Fruit fly (Drosophila melanogaster) whole organism, embryonic: ENCODE measurements around the gene GC.

ENCODE experiments used
- Adf1 ChIP-seq: fragments of 200-800 bp; sonication (Bioruptor generic); IDR thresholded peaks from 2 replicates; pipeline ENCODE4 v1.3.6; 2022; ENCODE audit warnings: missing biosample characterization, missing genetic modification characterization
- Asciz ChIP-seq: fragments of 200-800 bp; sonication (Bioruptor generic); optimal IDR thresholded peaks from 2 replicates; lab custom pipeline; 2017; ENCODE audit warnings: missing biosample characterization, mild to moderate bottlenecking, missing genetic modification characterization, missing genetic modification reagents
- Awh ChIP-seq: fragments of 200-800 bp; sonication (Bioruptor generic); IDR thresholded peaks from 2 replicates; pipeline ENCODE4, ENCODE4 v1.3.6; 2022; ENCODE audit warnings: missing biosample characterization, missing genetic modification characterization
- CG10431 ChIP-seq: fragments of 200-800 bp; sonication (Bioruptor generic); optimal IDR thresholded peaks from 3 replicates; lab custom pipeline; 2018; ENCODE audit warnings: missing biosample characterization, mild to moderate bottlenecking, missing genetic modification characterization
- CG11247 ChIP-seq: fragments of 200-800 bp; sonication (Bioruptor generic); IDR thresholded peaks from 2 replicates; pipeline ENCODE4 v1.3.6; 2022; ENCODE audit warnings: missing biosample characterization, missing genetic modification characterization
- CG11696 ChIP-seq: fragments of 200-800 bp; sonication (Bioruptor generic); IDR thresholded peaks from 2 replicates; pipeline ENCODE4 v1.3.6; 2022; ENCODE audit warnings: missing biosample characterization, missing genetic modification characterization
- CG13287 ChIP-seq: fragments of 200-800 bp; sonication (Bioruptor generic); IDR thresholded peaks from 2 replicates; pipeline ENCODE4 v1.3.6; 2022; ENCODE audit warnings: missing biosample characterization, missing genetic modification characterization; ENCODE audit not compliant: partially characterized antibody
- CG13894 ChIP-seq: fragments of 200-800 bp; sonication (Bioruptor generic); optimal IDR thresholded peaks from 3 replicates; lab custom pipeline; 2018; ENCODE audit warnings: missing biosample characterization, mild to moderate bottlenecking, missing genetic modification characterization, moderate library complexity
- CG14860 ChIP-seq: fragments of 200-800 bp; sonication (Bioruptor generic); IDR thresholded peaks from 3 replicates; pipeline ENCODE4 v1.3.6; 2022; ENCODE audit warnings: missing biosample characterization, missing genetic modification characterization; ENCODE audit not compliant: partially characterized antibody
- CG18476 ChIP-seq: fragments of 200-800 bp; sonication (Bioruptor generic); optimal IDR thresholded peaks from 2 replicates; lab custom pipeline; 2016; ENCODE audit warnings: missing biosample characterization, mild to moderate bottlenecking, missing genetic modification characterization
- CG2129 ChIP-seq: fragments of 200-800 bp; sonication (Bioruptor generic); IDR thresholded peaks from 2 replicates; pipeline ENCODE4 v1.3.6; 2022; ENCODE audit warnings: missing biosample characterization, missing genetic modification characterization; ENCODE audit not compliant: partially characterized antibody
- CG2202 ChIP-seq: fragments of 200-800 bp; sonication (Bioruptor generic); optimal IDR thresholded peaks from 2 replicates; lab custom pipeline; 2018; ENCODE audit warnings: missing biosample characterization, mild to moderate bottlenecking, missing genetic modification characterization
- CG33557 ChIP-seq: fragments of 200-800 bp; sonication (Bioruptor generic); optimal IDR thresholded peaks from 2 replicates; lab custom pipeline; 2019; ENCODE audit warnings: missing biosample characterization, mild to moderate bottlenecking, missing genetic modification characterization, moderate library complexity
- CG5245 ChIP-seq: fragments of 200-800 bp; sonication (Bioruptor generic); optimal IDR thresholded peaks from 3 replicates; lab custom pipeline; 2016; ENCODE audit warnings: missing biosample characterization, missing genetic modification characterization
- CG7839 ChIP-seq: fragments of 200-800 bp; sonication (Bioruptor generic); optimal IDR thresholded peaks from 3 replicates; lab custom pipeline; 2018; ENCODE audit warnings: missing biosample characterization, mild to moderate bottlenecking, missing genetic modification characterization, moderate library complexity
- CG9797 ChIP-seq: fragments of 200-800 bp; sonication (Bioruptor generic); optimal IDR thresholded peaks from 3 replicates; lab custom pipeline; 2018; ENCODE audit warnings: missing biosample characterization, mild to moderate bottlenecking, missing genetic modification characterization
- CG9932 ChIP-seq: fragments of 200-800 bp; sonication (Bioruptor generic); IDR thresholded peaks from 2 replicates; pipeline ENCODE4 v1.3.6; 2022; ENCODE audit warnings: missing biosample characterization, missing genetic modification characterization
- CTCF ChIP-seq: fragments of 200-800 bp; sonication (Bioruptor generic); optimal IDR thresholded peaks from 2 replicates; lab custom pipeline; 2017; ENCODE audit warnings: missing biosample characterization, mild to moderate bottlenecking, missing genetic modification characterization, moderate library complexity
- D ChIP-seq, 2 experiments: fragments of 200-800 bp in 1 of 2; fragments of >200 bp in 1 of 2; sonication (Bioruptor generic) in 1 of 2; optimal IDR thresholded peaks; 2 replicates in 1 of 2; 3 replicates in 1 of 2; lab custom pipeline; 2017; ENCODE audit warnings: mild to moderate bottlenecking in 1 of 2, missing biosample characterization in 1 of 2, missing genetic modification characterization in 1 of 2, missing genetic modification reagents in 1 of 2
- H15 ChIP-seq: fragments of 200-800 bp; sonication (Bioruptor generic); IDR thresholded peaks from 3 replicates; pipeline ENCODE4 v1.3.6; 2022; ENCODE audit warnings: missing biosample characterization, missing genetic modification characterization
- H2.0 ChIP-seq: fragments of 200-800 bp; sonication (Bioruptor generic); IDR thresholded peaks from 2 replicates; pipeline ENCODE4 v1.3.6; 2022; ENCODE audit warnings: missing biosample characterization, missing genetic modification characterization
- HLH54F ChIP-seq: fragments of 200-800 bp; sonication (Bioruptor generic); optimal IDR thresholded peaks from 3 replicates; lab custom pipeline; 2016; ENCODE audit warnings: missing biosample characterization, missing genetic modification characterization
- HmgD ChIP-seq: fragments of 200-800 bp; sonication (Bioruptor generic); optimal IDR thresholded peaks from 3 replicates; lab custom pipeline; 2016; ENCODE audit warnings: missing biosample characterization, missing genetic modification characterization
- Hr51 ChIP-seq, 2 experiments: fragments of 200-800 bp; sonication (Bioruptor generic); optimal IDR thresholded peaks; 2 replicates in 1 of 2; 3 replicates in 1 of 2; lab custom pipeline; 2016 to 2018; ENCODE audit warnings: missing biosample characterization in 2 of 2, missing genetic modification characterization in 2 of 2, mild to moderate bottlenecking in 1 of 2, moderate library complexity in 1 of 2
- Hsf ChIP-seq: fragments of 200-800 bp; sonication (Bioruptor generic); optimal IDR thresholded peaks from 3 replicates; lab custom pipeline; 2016; ENCODE audit warnings: missing biosample characterization, missing genetic modification characterization
- Mad ChIP-seq: fragments of 200-800 bp; sonication (Bioruptor generic); optimal IDR thresholded peaks from 2 replicates; lab custom pipeline; 2016; ENCODE audit warnings: missing biosample characterization, missing genetic modification characterization
- Side ChIP-seq: fragments of 200-800 bp; sonication (Bioruptor generic); optimal IDR thresholded peaks from 2 replicates; lab custom pipeline; 2016; ENCODE audit warnings: missing biosample characterization, missing genetic modification characterization
- Vsx1 ChIP-seq: fragments of 200-800 bp; sonication (Bioruptor generic); optimal IDR thresholded peaks from 2 replicates; lab custom pipeline; 2017; ENCODE audit warnings: missing biosample characterization, mild to moderate bottlenecking, missing genetic modification characterization, missing genetic modification reagents
- btn ChIP-seq: fragments of 200-800 bp; sonication (Bioruptor generic); optimal IDR thresholded peaks from 2 replicates; lab custom pipeline; 2016; ENCODE audit warnings: missing biosample characterization, missing genetic modification characterization
- cas ChIP-seq: fragments of 200-800 bp; sonication (Bioruptor generic); IDR thresholded peaks from 2 replicates; pipeline ENCODE4 v1.3.6; 2022; ENCODE audit warnings: missing biosample characterization, missing genetic modification characterization
- crc ChIP-seq: fragments of 200-800 bp; sonication (Bioruptor generic); optimal IDR thresholded peaks from 2 replicates; lab custom pipeline; 2016; ENCODE audit warnings: missing biosample characterization, missing genetic modification characterization
- croc ChIP-seq: fragments of 200-800 bp; sonication (Bioruptor generic); conservative IDR thresholded peaks from 3 replicates; pipeline ENCODE4 v1.3.6; 2022; ENCODE audit warnings: missing biosample characterization, missing genetic modification characterization
- dan ChIP-seq: fragments of 200-800 bp; sonication (Bioruptor generic); IDR thresholded peaks from 2 replicates; pipeline ENCODE4 v1.3.6; 2022; ENCODE audit warnings: missing biosample characterization, missing genetic modification characterization
- ewg ChIP-seq: fragments of 200-800 bp; sonication (Bioruptor generic); optimal IDR thresholded peaks from 3 replicates; lab custom pipeline; 2017; ENCODE audit warnings: mild to moderate bottlenecking, missing biosample characterization, missing genetic modification reagents, missing genetic modification characterization
- fd96Cb ChIP-seq: fragments of 200-800 bp; sonication (Bioruptor generic); optimal IDR thresholded peaks from 2 replicates; lab custom pipeline; 2018; ENCODE audit warnings: missing biosample characterization, mild to moderate bottlenecking, missing genetic modification characterization, moderate library complexity
- fru ChIP-seq: fragments of >200 bp; optimal IDR thresholded peaks from 2 replicates; lab custom pipeline; 2017
- luna ChIP-seq: fragments of 200-800 bp; sonication (Bioruptor generic); optimal IDR thresholded peaks from 2 replicates; lab custom pipeline; 2016; ENCODE audit warnings: missing biosample characterization, missing genetic modification characterization
- nom ChIP-seq: fragments of 200-800 bp; sonication (Bioruptor generic); optimal IDR thresholded peaks from 2 replicates; lab custom pipeline; 2017; ENCODE audit warnings: missing biosample characterization, missing genetic modification characterization, mild to moderate bottlenecking, moderate library complexity, missing genetic modification reagents
- odd ChIP-seq: fragments of 200-800 bp; sonication (Bioruptor generic); optimal IDR thresholded peaks from 2 replicates; lab custom pipeline; 2017; ENCODE audit warnings: missing biosample characterization, mild to moderate bottlenecking, missing genetic modification characterization
- org-1 ChIP-seq: fragments of 200-800 bp; sonication (Bioruptor generic); optimal IDR thresholded peaks from 2 replicates; lab custom pipeline; 2017; ENCODE audit warnings: missing biosample characterization, missing genetic modification characterization
- pan ChIP-seq, 4 experiments: fragments of >200 bp in 3 of 4; fragments of 200-800 bp in 1 of 4; sonication (Bioruptor generic) in 1 of 4; optimal IDR thresholded peaks in 3 of 4; IDR thresholded peaks in 1 of 4; 2 replicates each; pipeline versions ENCODE4 v1.3.6 to Lab custom; 2017 to 2022; ENCODE audit warnings: missing biosample characterization in 2 of 4, missing genetic modification characterization in 2 of 4, mixed read lengths in 1 of 4
- pita ChIP-seq: fragments of 200-800 bp; sonication (Bioruptor generic); optimal IDR thresholded peaks from 2 replicates; lab custom pipeline; 2017; ENCODE audit warnings: missing biosample characterization, mild to moderate bottlenecking, missing genetic modification characterization
- scrt ChIP-seq: fragments of 200-800 bp; sonication (Bioruptor generic); optimal IDR thresholded peaks from 2 replicates; lab custom pipeline; 2018; ENCODE audit warnings: missing biosample characterization, mild to moderate bottlenecking, missing genetic modification characterization, moderate library complexity
- slou ChIP-seq: fragments of 200-800 bp; sonication (Bioruptor generic); optimal IDR thresholded peaks from 3 replicates; lab custom pipeline; 2016; ENCODE audit warnings: missing biosample characterization, missing genetic modification characterization
- ssp ChIP-seq: fragments of 200-800 bp; sonication (Bioruptor generic); IDR thresholded peaks from 2 replicates; pipeline ENCODE4 v1.3.6; 2022; ENCODE audit warnings: missing biosample characterization, missing genetic modification characterization
- tap ChIP-seq: fragments of 200-800 bp; optimal IDR thresholded peaks from 3 replicates; lab custom pipeline; 2019; ENCODE audit warnings: missing biosample characterization, mild to moderate bottlenecking, missing genetic modification characterization, moderate library complexity
- tll ChIP-seq, 2 experiments: fragments of 200-800 bp in 1 of 2; fragments of >200 bp in 1 of 2; sonication (Bioruptor generic) in 1 of 2; optimal IDR thresholded peaks; 2 replicates each; lab custom pipeline; 2017 to 2019; ENCODE audit warnings: missing biosample characterization in 2 of 2, missing genetic modification characterization in 2 of 2, mild to moderate bottlenecking in 1 of 2, moderate library complexity in 1 of 2
- tup ChIP-seq: fragments of 200-800 bp; sonication (Bioruptor generic); optimal IDR thresholded peaks from 2 replicates; lab custom pipeline; 2016; ENCODE audit warnings: missing biosample characterization, mild to moderate bottlenecking, missing genetic modification characterization, moderate library complexity
- vvl ChIP-seq: fragments of 200-800 bp; sonication (Bioruptor generic); IDR thresholded peaks from 2 replicates; pipeline ENCODE4 v1.3.6; 2022; ENCODE audit warnings: missing biosample characterization, missing genetic modification characterization

The GC gene

dm6 chr3L:1591692-1592371 is 37.3 kb downstream of the GC start (continued):
- TF ChIP-seq CG10431 (GFP tag; lab: Kevin White, UChicago): no peak
- no peak for TF ChIP-seq D (optimal IDR thresholded peaks at IDR 0.05; lab: Kevin White, UChicago)
- peak; percentile 15 for TF ChIP-seq D (GFP tag; optimal IDR thresholded peaks at IDR 0.05; lab: Kevin White, UChicago)
- TF ChIP-seq tap (tag; lab: Kevin White, UChicago): no peak
- TF ChIP-seq Awh (GFP tag; lab: Robert Waterston, UW): peak; percentile 61; the same call in 1 of the 2 replicates
- peak; percentile 7 for TF ChIP-seq CG5245 (GFP tag; lab: Kevin White, UChicago)
- no peak for TF ChIP-seq CG2202 (tag; lab: Kevin White, UChicago)
- TF ChIP-seq Side (GFP tag; lab: Kevin White, UChicago): peak; percentile 54
- peak; percentile 46 for TF ChIP-seq HLH54F (GFP tag; lab: Kevin White, UChicago)
- no peak for TF ChIP-seq CG14860 (GFP tag; lab: Robert Waterston, UW)
- TF ChIP-seq Vsx1 (GFP tag; lab: Kevin White, UChicago): peak; percentile 76
- TF ChIP-seq Hsf: peak; percentile 25
- peak; percentile 75 for TF ChIP-seq org-1 (GFP tag; lab: Kevin White, UChicago)
- peak; percentile 70 for TF ChIP-seq CG11247 (GFP tag; lab: Robert Waterston, UW)
- no peak for TF ChIP-seq scrt (GFP tag; lab: Kevin White, UChicago)
- TF ChIP-seq CG7839 (tag; lab: Kevin White, UChicago): no peak
- no peak for TF ChIP-seq pan (optimal IDR thresholded peaks at IDR 0.05; lab: Kevin White, UChicago)
- peak in 1 of 2 experiments; percentile 55 for TF ChIP-seq pan (GFP tag; optimal IDR thresholded peaks at IDR 0.05 in 1 of 2, IDR thresholded peaks at IDR 0.05 in 1 of 2)
- TF ChIP-seq CG9797 (GFP tag; lab: Kevin White, UChicago): no peak
- no peak for TF ChIP-seq btn (GFP tag; lab: Kevin White, UChicago)
- TF ChIP-seq CG11696: peak; percentile 47; the same call in 1 of the 2 replicates
- TF ChIP-seq slou (GFP tag; lab: Kevin White, UChicago): no peak
- TF ChIP-seq Mad (GFP tag; lab: Kevin White, UChicago): no peak
- TF ChIP-seq Adf1 (GFP tag; lab: Robert Waterston, UW): peak; percentile 64; the same call in 1 of the 2 replicates
- no peak for TF ChIP-seq CG33557 (GFP tag; lab: Kevin White, UChicago)
- TF ChIP-seq ewg (GFP tag; lab: Kevin White, UChicago): no peak
- TF ChIP-seq luna (GFP tag; lab: Kevin White, UChicago): peak; percentile 66
- peak; percentile 60 for TF ChIP-seq CG18476 (GFP tag; lab: Kevin White, UChicago)
- no peak for TF ChIP-seq dan (GFP tag; lab: Robert Waterston, UW)
- TF ChIP-seq ssp (GFP tag; lab: Robert Waterston, UW): no peak
- no peak for TF ChIP-seq H2.0 (GFP tag; lab: Robert Waterston, UW)
- no peak for TF ChIP-seq odd (GFP tag; lab: Kevin White, UChicago)
- TF ChIP-seq Hr51 (GFP tag; optimal IDR thresholded peaks at IDR 0.05; lab: Kevin White, UChicago): peak in 1 of 2 experiments; percentile 59
- TF ChIP-seq nom (GFP tag; lab: Kevin White, UChicago): peak; percentile 85
- no peak for TF ChIP-seq CG13287
- peak; percentile 80 for TF ChIP-seq Asciz (GFP tag; lab: Kevin White, UChicago)
- peak; percentile 19 for TF ChIP-seq fd96Cb
- no peak for TF ChIP-seq vvl
- peak; percentile 59 for TF ChIP-seq tup (GFP tag; lab: Kevin White, UChicago)
- TF ChIP-seq pita (GFP tag; lab: Kevin White, UChicago): no peak
- no peak for TF ChIP-seq tll (GFP tag; optimal IDR thresholded peaks at IDR 0.05; lab: Kevin White, UChicago)
- no peak for TF ChIP-seq cas
- TF ChIP-seq fru (lab: Kevin White, UChicago): no peak
- TF ChIP-seq H15 (GFP tag; lab: Robert Waterston, UW): no peak
- TF ChIP-seq CG13894: no peak
- TF ChIP-seq crc (GFP tag; lab: Kevin White, UChicago): peak; percentile 71
- no peak for TF ChIP-seq CG2129
- no peak for TF ChIP-seq CTCF (GFP tag; lab: Kevin White, UChicago)
- no peak for TF ChIP-seq croc
- TF ChIP-seq HmgD (GFP tag; lab: Kevin White, UChicago): no peak
- peak; percentile 68 for TF ChIP-seq CG9932 (GFP tag; lab: Robert Waterston, UW)
